Worm (Caenorhabditis elegans) whole organism, young adult: ENCODE measurements around the gene dnj-13.
"Not testable (repeated sequence)": the region's sequence is repeated elsewhere in the genome, so short reads cannot be mapped to it uniquely, and the experiment has no call there.

ENCODE experiments used
- B0019.2 ChIP-seq: fragments of 200-800 bp; sonication (Bioruptor generic); conservative IDR thresholded peaks from 2 replicates; pipeline ENCODE4 v1.3.6; 2022; ENCODE audit warnings: missing genetic modification reagents, missing genetic modification characterization, missing compliant biosample characterization
- B0035.1 ChIP-seq: sonication (generic microtip); optimal IDR thresholded peaks from 2 replicates; lab custom pipeline; 2016; ENCODE audit warnings: missing genetic modification characterization, mild to moderate bottlenecking, missing compliant biosample characterization, missing genotype, missing genetic modification reagents
- C17E4.6 ChIP-seq: fragments of 200-800 bp; sonication (Bioruptor generic); IDR thresholded peaks from 2 replicates; pipeline ENCODE4 v1.3.6; 2022; ENCODE audit warnings: missing genetic modification reagents, missing genetic modification characterization, missing compliant biosample characterization
- F33H1.4 ChIP-seq: fragments of 200-800 bp; sonication (Bioruptor generic); IDR thresholded peaks from 2 replicates; pipeline ENCODE4 v1.3.6; 2022; ENCODE audit warnings: missing genetic modification reagents, missing genetic modification characterization, missing compliant biosample characterization
- F39B2.1 ChIP-seq: fragments of 200-800 bp; sonication (Bioruptor generic); IDR thresholded peaks from 2 replicates; pipeline ENCODE4 v1.3.6; 2022; ENCODE audit warnings: missing genetic modification reagents, missing genetic modification characterization, missing compliant biosample characterization
- F49E8.2 ChIP-seq: sonication (generic microtip); optimal IDR thresholded peaks from 3 replicates; lab custom pipeline; 2017; ENCODE audit warnings: missing genetic modification characterization, mild to moderate bottlenecking, missing compliant biosample characterization, antibody characterized with exemption, moderate library complexity; ENCODE audit not compliant: insufficient read depth
- Y53F4B.3 ChIP-seq: fragments of 200-800 bp; sonication (Bioruptor generic); IDR thresholded peaks from 2 replicates; pipeline ENCODE4 v1.3.6; 2022; ENCODE audit warnings: missing genetic modification reagents, missing genetic modification characterization, missing compliant biosample characterization
- Y56A3A.18 ChIP-seq: fragments of 200-800 bp; sonication (Bioruptor generic); IDR thresholded peaks from 2 replicates; pipeline ENCODE4 v1.3.6; 2022; ENCODE audit warnings: missing genetic modification reagents, missing genetic modification characterization, missing compliant biosample characterization
- Y67H2A.10 ChIP-seq: fragments of 200-800 bp; sonication (Bioruptor generic); conservative IDR thresholded peaks from 2 replicates; pipeline ENCODE4 v1.3.6; 2022; ENCODE audit warnings: missing genetic modification reagents, missing genetic modification characterization, missing compliant biosample characterization
- Y79H2A.3 ChIP-seq: fragments of 200-800 bp; sonication (Bioruptor generic); conservative IDR thresholded peaks from 2 replicates; pipeline ENCODE4 v1.3.6; 2022; ENCODE audit warnings: missing genetic modification reagents, missing genetic modification characterization, missing compliant biosample characterization
- Y95B8A.8 ChIP-seq: fragments of 200-800 bp; sonication (Bioruptor generic); IDR thresholded peaks from 2 replicates; pipeline ENCODE4 v1.3.6; 2022; ENCODE audit warnings: missing genetic modification reagents, missing genetic modification characterization, missing compliant biosample characterization
- akir-1 ChIP-seq: fragments of 200-800 bp; sonication (Bioruptor generic); optimal IDR thresholded peaks from 2 replicates; lab custom pipeline; 2018; ENCODE audit warnings: mild to moderate bottlenecking, missing genetic modification characterization, moderate library complexity, missing compliant biosample characterization
- athp-1 ChIP-seq: sonication (generic microtip); optimal IDR thresholded peaks from 2 replicates; lab custom pipeline; 2017; ENCODE audit warnings: mild to moderate bottlenecking, missing genetic modification characterization, missing compliant biosample characterization
- cebp-1 ChIP-seq, 2 experiments: fragments of 200-800 bp in 1 of 2; sonication (Bioruptor generic) in 1 of 2; sonication (generic microtip) in 1 of 2; IDR thresholded peaks in 1 of 2; optimal IDR thresholded peaks in 1 of 2; 2 replicates each; pipeline versions ENCODE4 v1.3.6 to Lab custom; 2017 to 2022; ENCODE audit warnings: missing compliant biosample characterization in 2 of 2, missing genetic modification characterization in 2 of 2, mild to moderate bottlenecking in 1 of 2, missing genetic modification reagents in 1 of 2, moderate library complexity in 1 of 2
- cebp-2 ChIP-seq: fragments of 200-800 bp; sonication (Bioruptor generic); IDR thresholded peaks from 2 replicates; pipeline ENCODE4 v1.3.6; 2022; ENCODE audit warnings: missing genetic modification characterization, missing compliant biosample characterization
- ceh-100 ChIP-seq: fragments of 200-800 bp; sonication (Bioruptor generic); IDR thresholded peaks from 2 replicates; pipeline ENCODE4 v1.3.6; 2022; ENCODE audit warnings: missing genetic modification reagents, missing genetic modification characterization, missing compliant biosample characterization
- ceh-27 ChIP-seq: fragments of 200-800 bp; sonication (Bioruptor generic); optimal IDR thresholded peaks from 2 replicates; lab custom pipeline; 2018; ENCODE audit warnings: mild to moderate bottlenecking, missing genetic modification characterization, moderate library complexity, missing compliant biosample characterization
- ceh-91 ChIP-seq: fragments of 200-800 bp; sonication (Bioruptor generic); IDR thresholded peaks from 2 replicates; pipeline ENCODE4 v1.3.6; 2022; ENCODE audit warnings: missing genetic modification reagents, missing genetic modification characterization, missing compliant biosample characterization
- chd-7 ChIP-seq: sonication (generic microtip); optimal IDR thresholded peaks from 2 replicates; lab custom pipeline; 2016; ENCODE audit warnings: mild to moderate bottlenecking, missing genetic modification characterization, moderate library complexity, missing compliant biosample characterization
- die-1 ChIP-seq: sonication (generic microtip); optimal IDR thresholded peaks from 2 replicates; lab custom pipeline; 2016; ENCODE audit warnings: missing genotype, mild to moderate bottlenecking, missing genetic modification characterization, missing compliant biosample characterization
- ekl-4 ChIP-seq: fragments of 200-800 bp; sonication (Bioruptor generic); IDR thresholded peaks from 2 replicates; pipeline ENCODE4 v1.3.6; 2022; ENCODE audit warnings: missing genetic modification reagents, missing genetic modification characterization, missing compliant biosample characterization
- gei-17 ChIP-seq: fragments of 200-800 bp; sonication (Bioruptor generic); optimal IDR thresholded peaks from 2 replicates; lab custom pipeline; 2018; ENCODE audit warnings: mild to moderate bottlenecking, missing genetic modification characterization, missing compliant biosample characterization
- hmg-20 ChIP-seq: fragments of 200-800 bp; sonication (Bioruptor generic); IDR thresholded peaks from 2 replicates; pipeline ENCODE4 v1.3.6; 2022; ENCODE audit warnings: missing genetic modification reagents, missing genetic modification characterization, missing compliant biosample characterization
- hsf-1 ChIP-seq: fragments of 200-800 bp; sonication (Bioruptor generic); IDR thresholded peaks from 2 replicates; pipeline ENCODE4 v1.3.6; 2022; ENCODE audit warnings: missing genetic modification reagents, missing genetic modification characterization, missing compliant biosample characterization
- let-526 ChIP-seq: fragments of 200-800 bp; sonication (Bioruptor generic); IDR thresholded peaks from 2 replicates; pipeline ENCODE4 v1.3.6; 2022; ENCODE audit warnings: missing genetic modification reagents, missing genetic modification characterization, missing compliant biosample characterization
- let-607 ChIP-seq, 2 experiments: fragments of 200-800 bp in 1 of 2; sonication (Bioruptor generic) in 1 of 2; sonication (generic microtip) in 1 of 2; optimal IDR thresholded peaks; 2 replicates each; lab custom pipeline; 2016 to 2018; ENCODE audit warnings: mild to moderate bottlenecking in 2 of 2, missing compliant biosample characterization in 2 of 2, missing genetic modification characterization in 2 of 2, moderate library complexity in 2 of 2, missing genotype in 1 of 2
- lin-26 ChIP-seq: fragments of 200-800 bp; sonication (Bioruptor generic); IDR thresholded peaks from 2 replicates; pipeline ENCODE4 v1.3.6; 2022; ENCODE audit warnings: missing genetic modification reagents, missing genetic modification characterization, missing compliant biosample characterization
- lin-35 ChIP-seq, 3 experiments: fragments of 150-350 bp in 2 of 3; sonication (generic microtip) in 1 of 3; optimal IDR thresholded peaks; 2 replicates each; lab custom pipeline; 2014 to 2018; ENCODE audit warnings: missing biosample characterization in 3 of 3, missing genetic modification characterization in 3 of 3, missing genetic modification reagents in 3 of 3
- lin-40 ChIP-seq: sonication (generic microtip); optimal IDR thresholded peaks from 2 replicates; lab custom pipeline; 2016; ENCODE audit warnings: missing genetic modification characterization, mild to moderate bottlenecking, missing compliant biosample characterization, missing genotype, missing genetic modification reagents
- lsl-1 ChIP-seq: fragments of 200-800 bp; sonication (Bioruptor generic); optimal IDR thresholded peaks from 2 replicates; lab custom pipeline; 2018; ENCODE audit warnings: mild to moderate bottlenecking, missing genetic modification characterization, moderate library complexity, missing compliant biosample characterization
- madf-10 ChIP-seq: sonication (generic microtip); optimal IDR thresholded peaks from 2 replicates; lab custom pipeline; 2016; ENCODE audit warnings: mild to moderate bottlenecking, missing genetic modification characterization, missing compliant biosample characterization
- madf-3 ChIP-seq: fragments of 200-800 bp; sonication (Bioruptor generic); IDR thresholded peaks from 2 replicates; pipeline ENCODE4 v1.3.6; 2022; ENCODE audit warnings: missing genetic modification reagents, missing genetic modification characterization, missing compliant biosample characterization
- nfyb-1 ChIP-seq: fragments of 200-800 bp; sonication (Bioruptor generic); IDR thresholded peaks from 2 replicates; pipeline ENCODE4 v1.3.6; 2022; ENCODE audit warnings: missing genetic modification reagents, missing genetic modification characterization, missing compliant biosample characterization
- nhr-80 ChIP-seq: sonication (generic microtip); optimal IDR thresholded peaks from 2 replicates; lab custom pipeline; 2016; ENCODE audit warnings: missing genetic modification characterization, missing compliant biosample characterization
- pbrm-1 ChIP-seq: fragments of 200-800 bp; sonication (Bioruptor generic); IDR thresholded peaks from 2 replicates; pipeline ENCODE4 v1.3.6; 2022; ENCODE audit warnings: missing genetic modification reagents, missing genetic modification characterization, missing compliant biosample characterization
- rcor-1 ChIP-seq: fragments of 200-800 bp; sonication (Bioruptor generic); IDR thresholded peaks from 2 replicates; pipeline ENCODE4 v1.3.6; 2022; ENCODE audit warnings: missing genetic modification reagents, missing genetic modification characterization, missing compliant biosample characterization
- rec-8 ChIP-seq, 2 experiments: sonication (generic microtip); optimal IDR thresholded peaks; 2 replicates each; lab custom pipeline; 2016; ENCODE audit warnings: mild to moderate bottlenecking in 2 of 2, missing genetic modification characterization in 2 of 2, missing genetic modification reagents in 2 of 2, missing genotype in 2 of 2, missing biosample characterization in 1 of 2, missing compliant biosample characterization in 1 of 2, moderate library complexity in 1 of 2
- snpc-3.4 ChIP-seq: sonication (generic microtip); optimal IDR thresholded peaks from 2 replicates; lab custom pipeline; 2017; ENCODE audit warnings: missing genetic modification characterization, mild to moderate bottlenecking, missing compliant biosample characterization, antibody characterized with exemption, moderate library complexity, missing genotype, missing genetic modification reagents
- snpc-4 ChIP-seq, 5 experiments: fragments of 150-350 bp in 1 of 5; sonication (generic microtip) in 4 of 5; optimal IDR thresholded peaks; 2 replicates each; lab custom pipeline; 2014 to 2018; ENCODE audit warnings: missing genetic modification characterization in 5 of 5, missing biosample characterization in 3 of 5, antibody characterized with exemption in 2 of 5, mild to moderate bottlenecking in 2 of 5, missing compliant biosample characterization in 2 of 5, missing genotype in 2 of 5, moderate library complexity in 2 of 5, missing genetic modification reagents in 1 of 5
- tbp1 ChIP-seq: fragments of 200-800 bp; sonication (Bioruptor generic); optimal IDR thresholded peaks from 2 replicates; lab custom pipeline; 2018; ENCODE audit warnings: mild to moderate bottlenecking, missing genetic modification characterization, missing compliant biosample characterization
- zim-3 ChIP-seq: sonication (generic microtip); optimal IDR thresholded peaks from 2 replicates; lab custom pipeline; 2017; ENCODE audit warnings: mild to moderate bottlenecking, missing genetic modification characterization, moderate library complexity, missing compliant biosample characterization
- ztf-25 ChIP-seq: fragments of 200-800 bp; sonication (Bioruptor generic); IDR thresholded peaks from 2 replicates; pipeline ENCODE4 v1.3.6; 2022; ENCODE audit warnings: missing genetic modification reagents, missing genetic modification characterization, missing compliant biosample characterization
- ztf-26 ChIP-seq: sonication (generic microtip); optimal IDR thresholded peaks from 2 replicates; lab custom pipeline; 2017; ENCODE audit warnings: missing genetic modification characterization, missing compliant biosample characterization
- ztf-28 ChIP-seq: fragments of 200-800 bp; sonication (Bioruptor generic); IDR thresholded peaks from 2 replicates; pipeline ENCODE4 v1.3.6; 2022; ENCODE audit warnings: missing genetic modification reagents, missing genetic modification characterization, missing compliant biosample characterization

Gene dnj-13

ce11 chrII:11534429-11535099, 10.9 kb upstream of the dnj-13 start, which contains the start of gene Y62F5A.12 (continued):
- TF ChIP-seq lsl-1 (GFP tag; lab: Kevin White, UChicago) (peak; percentile 78), Y95B8A.8 (GFP tag; lab: Robert Waterston, UW) (peak; percentile 94), B0019.2 (GFP tag; lab: Robert Waterston, UW) (peak; percentile 86), gei-17 (GFP tag; lab: Kevin White, UChicago) (peak; percentile 1), lin-40 (tag; lab: Kevin White, UChicago) (peak; percentile 83), snpc-4 (tag; optimal IDR thresholded peaks at IDR 0.05; lab: Kevin White, UChicago) (peak in 3 of 4 experiments; percentile 43 to 70 (median 65)), ztf-26 (tag; lab: Kevin White, UChicago) (peak; percentile 68), F49E8.2 (peak; percentile 55), ceh-100 (peak; percentile 99), hsf-1 (peak; percentile 91), let-607 (tag; optimal IDR thresholded peaks at IDR 0.05; lab: Kevin White, UChicago) (peak in 1 of 2 experiments; percentile 58), madf-3 (GFP tag; lab: Robert Waterston, UW) (peak; percentile 93), zim-3 (peak; percentile 66), lin-26 (GFP tag; lab: Robert Waterston, UW) (peak; percentile 90), rcor-1 (GFP tag; lab: Robert Waterston, UW) (peak; percentile 94), ztf-25 (GFP tag; lab: Robert Waterston, UW) (peak; percentile 99), tbp1 (peak; percentile 71), lin-35 (GFP tag; optimal IDR thresholded peaks at IDR 0.05; lab: Kevin White, UChicago) (peak in 1 of 3 experiments; percentile 84), chd-7 (tag; lab: Kevin White, UChicago) (peak; percentile 63), Y53F4B.3 (peak; percentile 93), pbrm-1 (GFP tag; lab: Robert Waterston, UW) (peak; percentile 96), let-526 (GFP tag; lab: Robert Waterston, UW) (peak; percentile 99), F33H1.4 (GFP tag; lab: Robert Waterston, UW) (peak; percentile 80), hmg-20 (peak; percentile 74), ceh-91 (GFP tag; lab: Robert Waterston, UW) (peak; percentile 97), rec-8 (tag; optimal IDR thresholded peaks at IDR 0.05; lab: Kevin White, UChicago) (peak; percentile 31 to 51), Y79H2A.3 (peak; percentile 89), C17E4.6 (peak; percentile 67), Y56A3A.18 (GFP tag; lab: Robert Waterston, UW) (0 out of 2 replicates have a peak, but pooled peaks have one; percentile 67), madf-10 (peak; percentile 90), ztf-28 (peak; percentile 98), cebp-1 (GFP tag; IDR thresholded peaks at IDR 0.05; lab: Robert Waterston, UW) (peak; percentile 89), cebp-1 (tag; optimal IDR thresholded peaks at IDR 0.05; lab: Kevin White, UChicago) (peak; percentile 83), athp-1 (tag; lab: Kevin White, UChicago) (peak; percentile 88), ceh-27 (GFP tag; lab: Kevin White, UChicago) (peak; percentile 93), B0035.1 (tag; lab: Kevin White, UChicago) (peak; percentile 35), F39B2.1 (GFP tag; lab: Robert Waterston, UW) (peak; percentile 34; the same call in 1 of the 2 replicates), ekl-4 (peak; percentile 94), Y67H2A.10 (GFP tag; lab: Robert Waterston, UW) (peak; percentile 93), akir-1 (GFP tag; lab: Kevin White, UChicago) (peak; percentile 82), die-1 (peak; percentile 37), cebp-2 (0 out of 2 replicates have a peak, but pooled peaks have one; percentile 67), nhr-80 (tag; lab: Kevin White, UChicago) (peak; percentile 61), snpc-3.4 (tag; lab: Kevin White, UChicago) (peak; percentile 58), nfyb-1 (peak; percentile 94)
- TF ChIP-seq snpc-4 (GFP tag; optimal IDR thresholded peaks at IDR 0.05; lab: Kevin White, UChicago): not testable (repeated sequence)
